Worm (Caenorhabditis elegans) whole organism, L1 larva: ENCODE data around the gene twk-18.

ENCODE experiments used
- C34B4.2 ChIP-seq: sonication (generic microtip); optimal IDR thresholded peaks from 2 replicates; lab custom pipeline; 2017; ENCODE audit warnings: mild to moderate bottlenecking, missing genetic modification characterization, missing compliant biosample characterization
- ceh-82 ChIP-seq, 3 experiments: fragments of 150-350 bp in 1 of 3; sonication (generic microtip) in 2 of 3; optimal IDR thresholded peaks; 2 replicates each; lab custom pipeline; 2014 to 2017; ENCODE audit warnings: missing biosample characterization in 3 of 3, missing genetic modification characterization in 3 of 3
- elt-3 ChIP-seq, 6 experiments: fragments of 150-350 bp in 1 of 6; sonication (generic microtip); optimal IDR thresholded peaks; 2 replicates each; lab custom pipeline; 2017 to 2018; ENCODE audit warnings: missing biosample characterization in 6 of 6, missing genetic modification characterization in 6 of 6, inconsistent platforms in 1 of 6
- grh-1 ChIP-seq: fragments of 200-800 bp; sonication (Bioruptor generic); IDR thresholded peaks from 2 replicates; pipeline ENCODE4 v1.3.6; 2022; ENCODE audit warnings: missing genetic modification reagents, missing genetic modification characterization, missing compliant biosample characterization
- mdl-1 ChIP-seq, 2 experiments: fragments of 150-350 bp; optimal IDR thresholded peaks; 2 replicates each; lab custom pipeline; 2014 to 2017; ENCODE audit warnings: missing biosample characterization in 2 of 2, missing genetic modification characterization in 2 of 2, inconsistent platforms in 1 of 2
- nhr-47 ChIP-seq: sonication (generic microtip); optimal IDR thresholded peaks from 2 replicates; lab custom pipeline; 2016; ENCODE audit warnings: mild to moderate bottlenecking, missing genetic modification characterization, moderate library complexity, missing compliant biosample characterization
- zip-4 ChIP-seq: fragments of 200-800 bp; sonication (Bioruptor generic); optimal IDR thresholded peaks from 2 replicates; lab custom pipeline; 2018; ENCODE audit warnings: mild to moderate bottlenecking, missing genetic modification characterization, moderate library complexity, missing compliant biosample characterization

ce11 chrX:8953011-8953410 lies 34.9 kb upstream of the twk-18 start:
- TF ChIP-seq ceh-82 (tag; optimal IDR thresholded peaks at IDR 0.05; lab: Kevin White, UChicago) (no peak), C34B4.2 (tag; lab: Kevin White, UChicago) (no peak), mdl-1 (tag; optimal IDR thresholded peaks at IDR 0.05; lab: Kevin White, UChicago) (no peak), nhr-47 (tag; lab: Kevin White, UChicago) (peak; percentile 2), grh-1 (GFP tag; lab: Robert Waterston, UW) (no peak), elt-3 (tag; optimal IDR thresholded peaks at IDR 0.05; lab: Kevin White, UChicago) (no peak), zip-4 (no peak)
